Fruit fly (Drosophila melanogaster) whole organism, embryonic: ENCODE results near the gene CG11598.

ENCODE experiments used
- Aef1 ChIP-seq: fragments of 200-800 bp; sonication (Bioruptor generic); IDR thresholded peaks from 3 replicates; pipeline ENCODE4 v1.3.6; 2022; ENCODE audit warnings: missing biosample characterization, missing genetic modification characterization
- Antp ChIP-seq: fragments of 200-800 bp; sonication (Bioruptor generic); optimal IDR thresholded peaks from 3 replicates; lab custom pipeline; 2016; ENCODE audit warnings: missing biosample characterization, missing genetic modification characterization
- Bteb2 ChIP-seq: fragments of 200-800 bp; sonication (Bioruptor generic); optimal IDR thresholded peaks from 2 replicates; lab custom pipeline; 2016; ENCODE audit warnings: missing biosample characterization, missing genetic modification characterization
- CG10274 ChIP-seq: fragments of 200-800 bp; sonication (Bioruptor generic); optimal IDR thresholded peaks from 3 replicates; lab custom pipeline; 2017; ENCODE audit warnings: missing biosample characterization, mild to moderate bottlenecking, missing genetic modification characterization
- CG10462 ChIP-seq: fragments of 200-800 bp; sonication (Bioruptor generic); optimal IDR thresholded peaks from 2 replicates; lab custom pipeline; 2016; ENCODE audit warnings: missing biosample characterization, missing genetic modification characterization
- CG10654 ChIP-seq: fragments of 200-800 bp; sonication (Bioruptor generic); optimal IDR thresholded peaks from 2 replicates; lab custom pipeline; 2016; ENCODE audit warnings: missing biosample characterization, missing genetic modification characterization
- CG11696 ChIP-seq: fragments of 200-800 bp; sonication (Bioruptor generic); IDR thresholded peaks from 2 replicates; pipeline ENCODE4 v1.3.6; 2022; ENCODE audit warnings: missing biosample characterization, missing genetic modification characterization
- CG12104 ChIP-seq: fragments of 200-800 bp; sonication (Bioruptor generic); optimal IDR thresholded peaks from 3 replicates; lab custom pipeline; 2016; ENCODE audit warnings: missing biosample characterization, missing genetic modification characterization
- CG12391 ChIP-seq: fragments of 200-800 bp; sonication (Bioruptor generic); optimal IDR thresholded peaks from 3 replicates; lab custom pipeline; 2018; ENCODE audit warnings: missing biosample characterization, mild to moderate bottlenecking, missing genetic modification characterization, moderate library complexity
- CG13775 ChIP-seq: fragments of 200-800 bp; sonication (Bioruptor generic); optimal IDR thresholded peaks from 3 replicates; lab custom pipeline; 2017; ENCODE audit warnings: missing biosample characterization, mild to moderate bottlenecking, missing genetic modification characterization
- CG14014 ChIP-seq: fragments of 200-800 bp; sonication (Bioruptor generic); IDR thresholded peaks from 2 replicates; pipeline ENCODE4 v1.3.6; 2022; ENCODE audit warnings: missing biosample characterization, missing genetic modification characterization
- CG14860 ChIP-seq: fragments of 200-800 bp; sonication (Bioruptor generic); IDR thresholded peaks from 3 replicates; pipeline ENCODE4 v1.3.6; 2022; ENCODE audit warnings: missing biosample characterization, missing genetic modification characterization; ENCODE audit not compliant: partially characterized antibody
- CG1647 ChIP-seq: fragments of 200-800 bp; sonication (Bioruptor generic); optimal IDR thresholded peaks from 3 replicates; lab custom pipeline; 2016; ENCODE audit warnings: missing biosample characterization, missing genetic modification characterization
- CG1832 ChIP-seq: fragments of 200-800 bp; sonication (Bioruptor generic); optimal IDR thresholded peaks from 2 replicates; lab custom pipeline; 2017; ENCODE audit warnings: missing biosample characterization, mild to moderate bottlenecking, missing genetic modification characterization, inconsistent platforms
- CG18476 ChIP-seq: fragments of 200-800 bp; sonication (Bioruptor generic); optimal IDR thresholded peaks from 2 replicates; lab custom pipeline; 2016; ENCODE audit warnings: missing biosample characterization, mild to moderate bottlenecking, missing genetic modification characterization
- CG2889 ChIP-seq: fragments of 200-800 bp; sonication (Bioruptor generic); IDR thresholded peaks from 3 replicates; pipeline ENCODE4 v1.3.6; 2022; ENCODE audit warnings: missing biosample characterization, missing genetic modification characterization
- CG32772 ChIP-seq: fragments of 200-800 bp; sonication (Bioruptor generic); IDR thresholded peaks from 2 replicates; pipeline ENCODE4 v1.3.6; 2022; ENCODE audit warnings: missing biosample characterization, missing genetic modification characterization
- CG33557 ChIP-seq: fragments of 200-800 bp; sonication (Bioruptor generic); optimal IDR thresholded peaks from 2 replicates; lab custom pipeline; 2019; ENCODE audit warnings: missing biosample characterization, mild to moderate bottlenecking, missing genetic modification characterization, moderate library complexity
- CG34224 ChIP-seq: fragments of 200-800 bp; sonication (Bioruptor generic); IDR thresholded peaks from 3 replicates; pipeline ENCODE4 v1.3.6; 2022; ENCODE audit warnings: missing biosample characterization, missing genetic modification characterization; ENCODE audit not compliant: partially characterized antibody
- CG4404 ChIP-seq: fragments of 200-800 bp; sonication (Bioruptor generic); IDR thresholded peaks from 2 replicates; pipeline ENCODE4 v1.3.6; 2022; ENCODE audit warnings: missing biosample characterization, missing genetic modification characterization
- CG6175 ChIP-seq: fragments of 200-800 bp; sonication (Bioruptor generic); IDR thresholded peaks from 3 replicates; pipeline ENCODE4 v1.3.6; 2022; ENCODE audit warnings: missing biosample characterization, missing genetic modification characterization
- CG6272 ChIP-seq: fragments of 200-800 bp; sonication (Bioruptor generic); IDR thresholded peaks from 2 replicates; pipeline ENCODE4 v1.3.6; 2022; ENCODE audit warnings: missing biosample characterization, missing genetic modification characterization
- CG6854 ChIP-seq: fragments of 200-800 bp; sonication (Bioruptor generic); optimal IDR thresholded peaks from 3 replicates; lab custom pipeline; 2017; ENCODE audit warnings: missing biosample characterization, mild to moderate bottlenecking, missing genetic modification characterization
- CG8944 ChIP-seq: fragments of 200-800 bp; sonication (Bioruptor generic); optimal IDR thresholded peaks from 3 replicates; lab custom pipeline; 2016; ENCODE audit warnings: missing biosample characterization, missing genetic modification characterization
- Camta ChIP-seq: fragments of 200-800 bp; sonication (Bioruptor generic); optimal IDR thresholded peaks from 2 replicates; lab custom pipeline; 2016; ENCODE audit warnings: missing biosample characterization, missing genetic modification characterization
- CkIIα-i1 ChIP-seq: fragments of 200-800 bp; sonication (Bioruptor generic); IDR thresholded peaks from 2 replicates; pipeline ENCODE4 v1.3.6; 2022; ENCODE audit warnings: missing biosample characterization, missing genetic modification characterization
- D19B ChIP-seq: fragments of 200-800 bp; sonication (Bioruptor generic); optimal IDR thresholded peaks from 2 replicates; lab custom pipeline; 2017; ENCODE audit warnings: missing biosample characterization, mild to moderate bottlenecking, missing genetic modification characterization
- Dip3 ChIP-seq: fragments of 200-800 bp; sonication (Bioruptor generic); optimal IDR thresholded peaks from 3 replicates; lab custom pipeline; 2016; ENCODE audit warnings: missing biosample characterization, missing genetic modification characterization
- Hr51 ChIP-seq, 2 experiments: fragments of 200-800 bp; sonication (Bioruptor generic); optimal IDR thresholded peaks; 2 replicates in 1 of 2; 3 replicates in 1 of 2; lab custom pipeline; 2016 to 2018; ENCODE audit warnings: missing biosample characterization in 2 of 2, missing genetic modification characterization in 2 of 2, mild to moderate bottlenecking in 1 of 2, moderate library complexity in 1 of 2
- MESR4 ChIP-seq: fragments of 200-800 bp; sonication (Bioruptor generic); optimal IDR thresholded peaks from 2 replicates; lab custom pipeline; 2018; ENCODE audit warnings: missing biosample characterization, mild to moderate bottlenecking, missing genetic modification characterization, moderate library complexity
- NK7.1 ChIP-seq: fragments of 200-800 bp; sonication (Bioruptor generic); optimal IDR thresholded peaks from 3 replicates; lab custom pipeline; 2016; ENCODE audit warnings: missing biosample characterization, missing genetic modification characterization
- Poxn ChIP-seq: fragments of 200-800 bp; sonication (Bioruptor generic); IDR thresholded peaks from 2 replicates; pipeline ENCODE4 v1.3.6; 2022; ENCODE audit warnings: missing biosample characterization, missing genetic modification characterization
- Side ChIP-seq: fragments of 200-800 bp; sonication (Bioruptor generic); optimal IDR thresholded peaks from 2 replicates; lab custom pipeline; 2016; ENCODE audit warnings: missing biosample characterization, missing genetic modification characterization
- Sry-δ ChIP-seq: fragments of 200-800 bp; sonication (Bioruptor generic); optimal IDR thresholded peaks from 2 replicates; lab custom pipeline; 2016; ENCODE audit warnings: missing biosample characterization, missing genetic modification characterization
- Tbp ChIP-seq: fragments of >200 bp; optimal IDR thresholded peaks from 2 replicates; lab custom pipeline; 2018; ENCODE audit warnings: missing biosample characterization, missing genetic modification characterization
- Xbp1 ChIP-seq: fragments of 200-800 bp; sonication (Bioruptor generic); optimal IDR thresholded peaks from 3 replicates; lab custom pipeline; 2016; ENCODE audit warnings: missing biosample characterization, mild to moderate bottlenecking, missing genetic modification characterization
- ab ChIP-seq: fragments of 200-800 bp; sonication (Bioruptor generic); optimal IDR thresholded peaks from 2 replicates; lab custom pipeline; 2016; ENCODE audit warnings: missing biosample characterization, missing genetic modification characterization
- abd-A ChIP-seq: fragments of 200-800 bp; sonication (Bioruptor generic); optimal IDR thresholded peaks from 3 replicates; lab custom pipeline; 2019; ENCODE audit warnings: missing biosample characterization, mild to moderate bottlenecking, missing genetic modification characterization, moderate library complexity
- ap ChIP-seq: fragments of 200-800 bp; sonication (Bioruptor generic); IDR thresholded peaks from 2 replicates; pipeline ENCODE4 v1.3.6; 2022; ENCODE audit warnings: missing biosample characterization, missing genetic modification characterization
- ara ChIP-seq: fragments of 200-800 bp; sonication (Bioruptor generic); IDR thresholded peaks from 2 replicates; pipeline ENCODE4 v1.3.6; 2022; ENCODE audit warnings: missing biosample characterization, missing genetic modification characterization
- croc ChIP-seq: fragments of 200-800 bp; sonication (Bioruptor generic); conservative IDR thresholded peaks from 3 replicates; pipeline ENCODE4 v1.3.6; 2022; ENCODE audit warnings: missing biosample characterization, missing genetic modification characterization
- cwo ChIP-seq: fragments of 200-800 bp; sonication (Bioruptor generic); optimal IDR thresholded peaks from 3 replicates; lab custom pipeline; 2017; ENCODE audit warnings: missing biosample characterization, missing genetic modification characterization, mild to moderate bottlenecking, moderate library complexity, missing genetic modification reagents
- esg ChIP-seq: fragments of 200-800 bp; sonication (Bioruptor generic); conservative IDR thresholded peaks from 2 replicates; pipeline ENCODE4 v1.3.6; 2022; ENCODE audit warnings: missing biosample characterization, missing genetic modification characterization
- eve ChIP-seq, 2 experiments: fragments of >200 bp; optimal IDR thresholded peaks; 2 replicates each; lab custom pipeline; 2017; ENCODE audit warnings: missing biosample characterization in 2 of 2, missing genetic modification characterization in 2 of 2
- ind ChIP-seq: fragments of 200-800 bp; sonication (Bioruptor generic); optimal IDR thresholded peaks from 3 replicates; lab custom pipeline; 2016; ENCODE audit warnings: missing biosample characterization, missing genetic modification characterization
- ken ChIP-seq: fragments of 200-800 bp; sonication (Bioruptor generic); IDR thresholded peaks from 3 replicates; pipeline ENCODE4 v1.3.6; 2022; ENCODE audit warnings: missing biosample characterization, missing genetic modification characterization
- lab ChIP-seq: fragments of 200-800 bp; sonication (Bioruptor generic); optimal IDR thresholded peaks from 3 replicates; lab custom pipeline; 2017; ENCODE audit warnings: missing biosample characterization, missing genetic modification characterization, mild to moderate bottlenecking, moderate library complexity, missing genetic modification reagents
- psq ChIP-seq: fragments of 200-800 bp; sonication (Bioruptor generic); optimal IDR thresholded peaks from 2 replicates; lab custom pipeline; 2017; ENCODE audit warnings: missing biosample characterization, missing genetic modification characterization
- slou ChIP-seq: fragments of 200-800 bp; sonication (Bioruptor generic); optimal IDR thresholded peaks from 3 replicates; lab custom pipeline; 2016; ENCODE audit warnings: missing biosample characterization, missing genetic modification characterization
- so ChIP-seq: fragments of 200-800 bp; sonication (Bioruptor generic); IDR thresholded peaks from 3 replicates; pipeline ENCODE4 v1.3.6; 2022; ENCODE audit warnings: missing biosample characterization, missing genetic modification characterization
- tll ChIP-seq, 2 experiments: fragments of 200-800 bp in 1 of 2; fragments of >200 bp in 1 of 2; sonication (Bioruptor generic) in 1 of 2; optimal IDR thresholded peaks; 2 replicates each; lab custom pipeline; 2017 to 2019; ENCODE audit warnings: missing biosample characterization in 2 of 2, missing genetic modification characterization in 2 of 2, mild to moderate bottlenecking in 1 of 2, moderate library complexity in 1 of 2
- z ChIP-seq: fragments of 200-800 bp; sonication (Bioruptor generic); IDR thresholded peaks from 3 replicates; pipeline ENCODE4 v1.3.6; 2022; ENCODE audit warnings: missing biosample characterization, missing genetic modification characterization

The CG11598 gene

dm6 chr3R:12627691-12628148, 7.0 kb upstream of the CG11598 start, which contains the start of the genes Vha55 and Snx3 (continued):
- no peak for TF ChIP-seq Poxn
- TF ChIP-seq Aef1, result no peak
- TF ChIP-seq CG32772 (GFP tag; lab: Robert Waterston, UW), result no peak
- TF ChIP-seq ab (GFP tag; lab: Kevin White, UChicago), result peak; percentile 21
- TF ChIP-seq CG14860 (GFP tag; lab: Robert Waterston, UW), result no peak
- TF ChIP-seq cwo (GFP tag; lab: Kevin White, UChicago), result peak; percentile 96
- TF ChIP-seq esg (GFP tag; lab: Robert Waterston, UW), result no peak
- TF ChIP-seq CG34224, result no peak
- peak; percentile 23 to 81 for TF ChIP-seq Hr51 (GFP tag; optimal IDR thresholded peaks at IDR 0.05; lab: Kevin White, UChicago)
- no peak for TF ChIP-seq so (GFP tag; lab: Robert Waterston, UW)
- TF ChIP-seq Dip3 (GFP tag; lab: Kevin White, UChicago), result peak; percentile 82
- TF ChIP-seq CG4404, result no peak
- TF ChIP-seq Tbp, result no peak
- TF ChIP-seq CG1647 (GFP tag; lab: Kevin White, UChicago), result peak; percentile 90
- no peak for TF ChIP-seq CkIIα-i1 (GFP tag; lab: Robert Waterston, UW)
- no peak for TF ChIP-seq CG11696 (GFP tag; lab: Robert Waterston, UW)
- no peak for TF ChIP-seq ap
- TF ChIP-seq CG1832 (GFP tag; lab: Kevin White, UChicago), result no peak
- peak; percentile 83 for TF ChIP-seq Camta
- TF ChIP-seq CG18476, result peak; percentile 8
- TF ChIP-seq Bteb2 (GFP tag; lab: Kevin White, UChicago), result peak; percentile 85
- TF ChIP-seq MESR4 (GFP tag; lab: Kevin White, UChicago), result peak; percentile 91
- TF ChIP-seq CG2889 (GFP tag; lab: Robert Waterston, UW), result no peak
- TF ChIP-seq ind (GFP tag; lab: Kevin White, UChicago), result peak; percentile 83
- peak; percentile 86 for TF ChIP-seq lab (GFP tag; lab: Kevin White, UChicago)
- no peak for TF ChIP-seq CG6175 (GFP tag; lab: Robert Waterston, UW)
- TF ChIP-seq z, result no peak
- TF ChIP-seq croc, result peak; percentile 31; the same call in 2 of the 3 replicates
- no peak for TF ChIP-seq CG12104
- peak in 1 of 2 experiments; percentile 46 for TF ChIP-seq tll (GFP tag; optimal IDR thresholded peaks at IDR 0.05; lab: Kevin White, UChicago)
- no peak for TF ChIP-seq ken (GFP tag; lab: Robert Waterston, UW)
- peak; percentile 84 for TF ChIP-seq CG8944 (GFP tag; lab: Kevin White, UChicago)
- TF ChIP-seq Sry-δ (GFP tag; lab: Kevin White, UChicago), result peak; percentile 97
- TF ChIP-seq Antp (GFP tag; lab: Kevin White, UChicago), result peak; percentile 89
- no peak for TF ChIP-seq abd-A (tag; lab: Kevin White, UChicago)
- peak; percentile 32 for TF ChIP-seq CG10462
- TF ChIP-seq NK7.1 (GFP tag; lab: Kevin White, UChicago), result peak; percentile 77
- TF ChIP-seq CG13775 (GFP tag; lab: Kevin White, UChicago), result peak; percentile 35
- TF ChIP-seq slou (GFP tag; lab: Kevin White, UChicago), result peak; percentile 64
- TF ChIP-seq ara (GFP tag; lab: Robert Waterston, UW), result no peak
- peak; percentile 89 for TF ChIP-seq Xbp1 (GFP tag; lab: Kevin White, UChicago)
- TF ChIP-seq CG33557 (GFP tag; lab: Kevin White, UChicago), result peak; percentile 37
- TF ChIP-seq eve (GFP tag; optimal IDR thresholded peaks at IDR 0.05; lab: Kevin White, UChicago), result no peak
- no peak; the same call in 1 of the 2 replicates for TF ChIP-seq CG6272 (GFP tag; lab: Robert Waterston, UW)
- TF ChIP-seq CG6854 (GFP tag; lab: Kevin White, UChicago), result no peak
- peak; percentile 68 for TF ChIP-seq CG12391 (tag; lab: Kevin White, UChicago)
- peak; percentile 60 for TF ChIP-seq psq (GFP tag; lab: Kevin White, UChicago)
- peak; percentile 72 for TF ChIP-seq Side (GFP tag; lab: Kevin White, UChicago)
- TF ChIP-seq CG14014 (GFP tag; lab: Robert Waterston, UW), result no peak
- peak; percentile 76 for TF ChIP-seq CG10654
- TF ChIP-seq CG10274 (GFP tag; lab: Kevin White, UChicago), result no peak
- no peak for TF ChIP-seq D19B (GFP tag; lab: Kevin White, UChicago)
